Fruit fly (Drosophila melanogaster): ENCODE results near the gene eIF4E3.
A peak's percentile ranks its signal among the peaks of the same experiment; 100 is the strongest.

Gene eIF4E3

dm6 chr3L:8186627-8187396 is 42.2 kb upstream of the eIF4E3 start, which contains the start of the genes ERR and Atg18a (continued):
- TF ChIP-seq D (optimal IDR thresholded peaks at IDR 0.05) (peak; percentile 39), D (GFP tag; optimal IDR thresholded peaks at IDR 0.05) (peak; percentile 79), vvl (GFP tag; IDR thresholded peaks at IDR 0.05) (peak; percentile 85), CG1832 (GFP tag; optimal IDR thresholded peaks at IDR 0.05) (peak; percentile 23), Sox100B (GFP tag; optimal IDR thresholded peaks at IDR 0.05) (no peak), emc (GFP tag; optimal IDR thresholded peaks at IDR 0.05) (peak; percentile 57), ERR (GFP tag; optimal IDR thresholded peaks at IDR 0.05) (peak; percentile 83), BEAF-32 (GFP tag; optimal IDR thresholded peaks at IDR 0.05) (peak; percentile 87), al (GFP tag; IDR thresholded peaks at IDR 0.05) (peak; percentile 91), CG31441 (GFP tag; IDR thresholded peaks at IDR 0.05) (peak; percentile 83; the same call in 1 of the 2 replicates), CoRest (tag; optimal IDR thresholded peaks at IDR 0.05) (peak; percentile 92), seq (GFP tag; IDR thresholded peaks at IDR 0.05) (peak; percentile 77), ttk (GFP tag; IDR thresholded peaks at IDR 0.05) (peak; percentile 81), CG11695 (GFP tag; IDR thresholded peaks at IDR 0.05) (peak; percentile 70; the same call in 1 of the 3 replicates), zfh1 (GFP tag; IDR thresholded peaks at IDR 0.05) (peak; percentile 82; the same call in 2 of the 3 replicates), so (GFP tag; IDR thresholded peaks at IDR 0.05) (0 out of 3 replicates have a peak, but pooled peaks have one; percentile 66), bsh (GFP tag; optimal IDR thresholded peaks at IDR 0.05) (peak in 1 of 2 experiments; percentile 73), hb (GFP tag; IDR thresholded peaks at IDR 0.05; ENCODE audit: partially characterized antibody) (0 out of 3 replicates have a peak, but pooled peaks have one; percentile 45), CG8089 (GFP tag; optimal IDR thresholded peaks at IDR 0.05) (peak; percentile 76), Six4 (GFP tag; optimal IDR thresholded peaks at IDR 0.05) (peak; percentile 44), CG9609 (GFP tag; optimal IDR thresholded peaks at IDR 0.05) (peak; percentile 76), sc (optimal IDR thresholded peaks at IDR 0.05) (no peak), sc (GFP tag; optimal IDR thresholded peaks at IDR 0.05) (peak; percentile 56), CG12155 (GFP tag; optimal IDR thresholded peaks at IDR 0.05) (peak; percentile 90), CG17568 (GFP tag; optimal IDR thresholded peaks at IDR 0.05) (no peak), Awh (GFP tag; IDR thresholded peaks at IDR 0.05) (peak; percentile 61), onecut (GFP tag; IDR thresholded peaks at IDR 0.05) (peak; percentile 36), CG31388 (GFP tag; optimal IDR thresholded peaks at IDR 0.05) (peak; percentile 41), CG6813 (GFP tag; optimal IDR thresholded peaks at IDR 0.05) (no peak), oc (tag; optimal IDR thresholded peaks at IDR 0.05) (no peak), Pdp1 (GFP tag; optimal IDR thresholded peaks at IDR 0.05) (peak; percentile 61 to 89), lov (optimal IDR thresholded peaks at IDR 0.05) (no peak), lov (GFP tag; IDR thresholded peaks at IDR 0.05) (no peak), gsb (GFP tag; IDR thresholded peaks at IDR 0.05) (peak; percentile 61), CG17328 (GFP tag; IDR thresholded peaks at IDR 0.05) (peak; percentile 64), CG7987 (GFP tag; optimal IDR thresholded peaks at IDR 0.05) (no peak), klu (GFP tag; IDR thresholded peaks at IDR 0.05) (peak; percentile 93), twi (tag; optimal IDR thresholded peaks at IDR 0.05) (peak; percentile 78), Mrtf (GFP tag; IDR thresholded peaks at IDR 0.05) (peak; percentile 79), disco-r (GFP tag; optimal IDR thresholded peaks at IDR 0.05) (no peak), CG10209 (GFP tag; optimal IDR thresholded peaks at IDR 0.05) (peak; percentile 74), Oli (tag; optimal IDR thresholded peaks at IDR 0.05) (peak; percentile 80), ems (GFP tag; optimal IDR thresholded peaks at IDR 0.05) (peak; percentile 76), br (optimal IDR thresholded peaks at IDR 0.05) (no peak), CG18599 (GFP tag; optimal IDR thresholded peaks at IDR 0.05) (peak; percentile 79), sqz (GFP tag; optimal IDR thresholded peaks at IDR 0.05) (no peak), ac (GFP tag; optimal IDR thresholded peaks at IDR 0.05) (no peak), amos (GFP tag; IDR thresholded peaks at IDR 0.05; ENCODE audit: partially characterized antibody) (peak; percentile 65), Hand (GFP tag; optimal IDR thresholded peaks at IDR 0.05) (peak; percentile 17), CG5245 (GFP tag; optimal IDR thresholded peaks at IDR 0.05) (peak; percentile 82)
